Fruit fly (Drosophila melanogaster) whole organism, embryonic: ENCODE data around the gene SmE.

Experiments
- ATbp ChIP-seq: fragments of 200-800 bp; sonication (Bioruptor generic); optimal IDR thresholded peaks from 2 replicates; lab custom pipeline; 2017; ENCODE audit warnings: missing biosample characterization, mild to moderate bottlenecking, missing genetic modification characterization, missing genetic modification reagents
- BEAF-32 ChIP-seq: fragments of 200-800 bp; sonication (Bioruptor generic); optimal IDR thresholded peaks from 3 replicates; lab custom pipeline; 2017; ENCODE audit warnings: missing biosample characterization, missing genetic modification characterization, mild to moderate bottlenecking, moderate library complexity, missing genetic modification reagents
- Blimp-1 ChIP-seq: fragments of 200-800 bp; sonication (Bioruptor generic); optimal IDR thresholded peaks from 3 replicates; lab custom pipeline; 2018; ENCODE audit warnings: missing biosample characterization, missing genetic modification characterization, mild to moderate bottlenecking, moderate library complexity, missing genetic modification reagents
- CG10565 ChIP-seq: fragments of 200-800 bp; sonication (Bioruptor generic); optimal IDR thresholded peaks from 3 replicates; lab custom pipeline; 2016; ENCODE audit warnings: missing biosample characterization, mild to moderate bottlenecking, missing genetic modification characterization
- CG14965 ChIP-seq: fragments of 200-800 bp; sonication (Bioruptor generic); optimal IDR thresholded peaks from 2 replicates; lab custom pipeline; 2016; ENCODE audit warnings: missing biosample characterization, missing genetic modification characterization, borderline replicate concordance
- CG15514 ChIP-seq: fragments of 200-800 bp; sonication (Bioruptor generic); optimal IDR thresholded peaks from 3 replicates; lab custom pipeline; 2017; ENCODE audit warnings: missing biosample characterization, missing genetic modification characterization, mild to moderate bottlenecking, moderate library complexity, missing genetic modification reagents
- CG17186 ChIP-seq: fragments of 200-800 bp; sonication (Bioruptor generic); optimal IDR thresholded peaks from 3 replicates; lab custom pipeline; 2017; ENCODE audit warnings: missing biosample characterization, missing genetic modification reagents, missing genetic modification characterization
- CG17912 ChIP-seq: fragments of 200-800 bp; sonication (Bioruptor generic); optimal IDR thresholded peaks from 2 replicates; lab custom pipeline; 2018; ENCODE audit warnings: missing biosample characterization, mild to moderate bottlenecking, missing genetic modification characterization
- CG1792 ChIP-seq: fragments of 200-800 bp; sonication (Bioruptor generic); optimal IDR thresholded peaks from 2 replicates; lab custom pipeline; 2016; ENCODE audit warnings: missing biosample characterization, missing genetic modification characterization
- CG18011 ChIP-seq: fragments of 200-800 bp; sonication (Bioruptor generic); optimal IDR thresholded peaks from 2 replicates; lab custom pipeline; 2017; ENCODE audit warnings: missing biosample characterization, missing genetic modification characterization, mild to moderate bottlenecking, moderate library complexity, missing genotype
- CG30403 ChIP-seq: fragments of 200-800 bp; sonication (Bioruptor generic); optimal IDR thresholded peaks from 3 replicates; lab custom pipeline; 2016; ENCODE audit warnings: missing biosample characterization, missing genetic modification characterization
- CG3163 ChIP-seq: fragments of 200-800 bp; sonication (Bioruptor generic); optimal IDR thresholded peaks from 3 replicates; lab custom pipeline; 2016; ENCODE audit warnings: missing biosample characterization, missing genetic modification characterization
- CG33557 ChIP-seq: fragments of 200-800 bp; sonication (Bioruptor generic); optimal IDR thresholded peaks from 2 replicates; lab custom pipeline; 2019; ENCODE audit warnings: missing biosample characterization, mild to moderate bottlenecking, missing genetic modification characterization, moderate library complexity
- CG4820 ChIP-seq: fragments of 200-800 bp; sonication (Bioruptor generic); optimal IDR thresholded peaks from 3 replicates; lab custom pipeline; 2016; ENCODE audit warnings: missing biosample characterization, missing genetic modification characterization
- CG6254 ChIP-seq: fragments of 200-800 bp; sonication (Bioruptor generic); optimal IDR thresholded peaks from 3 replicates; lab custom pipeline; 2017; ENCODE audit warnings: mild to moderate bottlenecking, missing biosample characterization, missing genetic modification reagents, missing genetic modification characterization
- CG6791 ChIP-seq: fragments of 200-800 bp; sonication (Bioruptor generic); IDR thresholded peaks from 3 replicates; pipeline ENCODE4 v1.3.6; 2022; ENCODE audit warnings: missing biosample characterization, missing genetic modification characterization; ENCODE audit not compliant: partially characterized antibody
- CG7357 ChIP-seq: fragments of 200-800 bp; sonication (Bioruptor generic); IDR thresholded peaks from 3 replicates; pipeline ENCODE4 v1.3.6; 2022; ENCODE audit warnings: missing biosample characterization, missing genetic modification characterization
- CG9609 ChIP-seq: fragments of 200-800 bp; sonication (Bioruptor generic); optimal IDR thresholded peaks from 3 replicates; lab custom pipeline; 2016; ENCODE audit warnings: missing biosample characterization, missing genetic modification characterization
- CG9797 ChIP-seq: fragments of 200-800 bp; sonication (Bioruptor generic); optimal IDR thresholded peaks from 3 replicates; lab custom pipeline; 2018; ENCODE audit warnings: missing biosample characterization, mild to moderate bottlenecking, missing genetic modification characterization
- Dbx ChIP-seq: fragments of 200-800 bp; sonication (Bioruptor generic); IDR thresholded peaks from 3 replicates; pipeline ENCODE4 v1.3.6; 2022; ENCODE audit warnings: missing biosample characterization, missing genetic modification characterization
- Fer3 ChIP-seq: fragments of 200-800 bp; sonication (Bioruptor generic); optimal IDR thresholded peaks from 2 replicates; lab custom pipeline; 2018; ENCODE audit warnings: missing biosample characterization, mild to moderate bottlenecking, missing genetic modification characterization, moderate library complexity
- HLH54F ChIP-seq: fragments of 200-800 bp; sonication (Bioruptor generic); optimal IDR thresholded peaks from 3 replicates; lab custom pipeline; 2016; ENCODE audit warnings: missing biosample characterization, missing genetic modification characterization
- Jarid2 ChIP-seq: fragments of 200-800 bp; sonication (Bioruptor generic); optimal IDR thresholded peaks from 3 replicates; lab custom pipeline; 2017; ENCODE audit warnings: mild to moderate bottlenecking, missing biosample characterization, missing genetic modification reagents, missing genetic modification characterization
- MESR4 ChIP-seq: fragments of 200-800 bp; sonication (Bioruptor generic); optimal IDR thresholded peaks from 2 replicates; lab custom pipeline; 2018; ENCODE audit warnings: missing biosample characterization, mild to moderate bottlenecking, missing genetic modification characterization, moderate library complexity
- MTF-1 ChIP-seq: fragments of 200-800 bp; sonication (Bioruptor generic); optimal IDR thresholded peaks from 2 replicates; lab custom pipeline; 2018; ENCODE audit warnings: missing biosample characterization, mild to moderate bottlenecking, missing genetic modification characterization, borderline replicate concordance
- NK7.1 ChIP-seq: fragments of 200-800 bp; sonication (Bioruptor generic); optimal IDR thresholded peaks from 3 replicates; lab custom pipeline; 2016; ENCODE audit warnings: missing biosample characterization, missing genetic modification characterization
- Pdp1 ChIP-seq, 2 experiments: fragments of 200-800 bp; sonication (Bioruptor generic); optimal IDR thresholded peaks; 3 replicates each; lab custom pipeline; 2016; ENCODE audit warnings: missing biosample characterization in 2 of 2, missing genetic modification characterization in 2 of 2, mild to moderate bottlenecking in 1 of 2, moderate library complexity in 1 of 2
- Side ChIP-seq: fragments of 200-800 bp; sonication (Bioruptor generic); optimal IDR thresholded peaks from 2 replicates; lab custom pipeline; 2016; ENCODE audit warnings: missing biosample characterization, missing genetic modification characterization
- Sox102F ChIP-seq: fragments of 200-800 bp; sonication (Bioruptor generic); optimal IDR thresholded peaks from 2 replicates; lab custom pipeline; 2018; ENCODE audit warnings: missing biosample characterization, mild to moderate bottlenecking, missing genetic modification characterization, moderate library complexity
- ac ChIP-seq: fragments of 200-800 bp; sonication (Bioruptor generic); optimal IDR thresholded peaks from 3 replicates; lab custom pipeline; 2017; ENCODE audit warnings: missing biosample characterization, mild to moderate bottlenecking, missing genetic modification characterization
- az2 ChIP-seq: fragments of 200-800 bp; sonication (Bioruptor generic); optimal IDR thresholded peaks from 3 replicates; lab custom pipeline; 2016; ENCODE audit warnings: missing biosample characterization, missing genetic modification characterization
- caup ChIP-seq: fragments of 200-800 bp; sonication (Bioruptor generic); optimal IDR thresholded peaks from 3 replicates; lab custom pipeline; 2017; ENCODE audit warnings: missing biosample characterization, mild to moderate bottlenecking, missing genetic modification characterization, moderate library complexity; ENCODE audit not compliant: severe bottlenecking
- crol ChIP-seq: fragments of 200-800 bp; sonication (Bioruptor generic); IDR thresholded peaks from 2 replicates; pipeline ENCODE4 v1.3.6; 2022; ENCODE audit warnings: missing biosample characterization, missing genetic modification characterization
- dpn ChIP-seq, 2 experiments: fragments of 200-800 bp; sonication (Bioruptor generic); optimal IDR thresholded peaks; 3 replicates each; lab custom pipeline; 2016; ENCODE audit warnings: missing biosample characterization in 2 of 2, missing genetic modification characterization in 2 of 2
- gcm ChIP-seq: fragments of 200-800 bp; sonication (Bioruptor generic); optimal IDR thresholded peaks from 2 replicates; lab custom pipeline; 2019; ENCODE audit warnings: missing biosample characterization, mild to moderate bottlenecking, missing genetic modification characterization, moderate library complexity
- her ChIP-seq: fragments of 200-800 bp; sonication (Bioruptor generic); optimal IDR thresholded peaks from 2 replicates; lab custom pipeline; 2016; ENCODE audit warnings: missing biosample characterization, missing genetic modification characterization
- hkb ChIP-seq, 2 experiments: fragments of 200-800 bp in 1 of 2; fragments of >200 bp in 1 of 2; sonication (Bioruptor generic) in 1 of 2; IDR thresholded peaks in 1 of 2; optimal IDR thresholded peaks in 1 of 2; 2 replicates each; pipeline versions ENCODE4 v1.3.6 to Lab custom; 2017 to 2022; ENCODE audit warnings: missing biosample characterization in 1 of 2, missing genetic modification characterization in 1 of 2
- kah ChIP-seq: fragments of 200-800 bp; sonication (Bioruptor generic); optimal IDR thresholded peaks from 2 replicates; lab custom pipeline; 2018; ENCODE audit warnings: missing biosample characterization, mild to moderate bottlenecking, missing genetic modification characterization
- lab ChIP-seq: fragments of 200-800 bp; sonication (Bioruptor generic); optimal IDR thresholded peaks from 3 replicates; lab custom pipeline; 2017; ENCODE audit warnings: missing biosample characterization, missing genetic modification characterization, mild to moderate bottlenecking, moderate library complexity, missing genetic modification reagents
- maf-S ChIP-seq: fragments of 200-800 bp; sonication (Bioruptor generic); optimal IDR thresholded peaks from 2 replicates; lab custom pipeline; 2016; ENCODE audit warnings: missing biosample characterization, missing genetic modification characterization
- pb ChIP-seq: fragments of 200-800 bp; sonication (Bioruptor generic); optimal IDR thresholded peaks from 3 replicates; lab custom pipeline; 2016; ENCODE audit warnings: missing biosample characterization, missing genetic modification characterization
- schlank ChIP-seq: fragments of 200-800 bp; sonication (Bioruptor generic); optimal IDR thresholded peaks from 2 replicates; lab custom pipeline; 2018; ENCODE audit warnings: missing biosample characterization, mild to moderate bottlenecking, missing genetic modification characterization
- sisA ChIP-seq: fragments of 200-800 bp; sonication (Bioruptor generic); IDR thresholded peaks from 2 replicates; pipeline ENCODE4 v1.3.6; 2022; ENCODE audit warnings: missing biosample characterization, missing genetic modification characterization
- stwl ChIP-seq: fragments of 200-800 bp; sonication (Bioruptor generic); optimal IDR thresholded peaks from 3 replicates; lab custom pipeline; 2018; ENCODE audit warnings: missing biosample characterization, mild to moderate bottlenecking, missing genetic modification characterization, moderate library complexity
- tgo ChIP-seq: fragments of 200-800 bp; sonication (Bioruptor generic); IDR thresholded peaks from 3 replicates; pipeline ENCODE4 v1.3.6; 2022; ENCODE audit warnings: missing biosample characterization, missing genetic modification characterization
- twi ChIP-seq: fragments of 200-800 bp; optimal IDR thresholded peaks from 2 replicates; lab custom pipeline; 2019; ENCODE audit warnings: missing biosample characterization, mild to moderate bottlenecking, missing genetic modification characterization, moderate library complexity
- vfl ChIP-seq: fragments of 200-800 bp; sonication (Bioruptor generic); optimal IDR thresholded peaks from 2 replicates; lab custom pipeline; 2016; ENCODE audit warnings: missing biosample characterization, missing genetic modification characterization
- zen2 ChIP-seq: fragments of 200-800 bp; sonication (Bioruptor generic); IDR thresholded peaks from 3 replicates; pipeline ENCODE4 v1.3.6; 2022; ENCODE audit warnings: missing biosample characterization, missing genetic modification characterization; ENCODE audit not compliant: partially characterized antibody
- zf30C ChIP-seq: fragments of 200-800 bp; sonication (Bioruptor generic); optimal IDR thresholded peaks from 3 replicates; lab custom pipeline; 2018; ENCODE audit warnings: missing biosample characterization, mild to moderate bottlenecking, missing genetic modification characterization

SmE gene

DNA sequence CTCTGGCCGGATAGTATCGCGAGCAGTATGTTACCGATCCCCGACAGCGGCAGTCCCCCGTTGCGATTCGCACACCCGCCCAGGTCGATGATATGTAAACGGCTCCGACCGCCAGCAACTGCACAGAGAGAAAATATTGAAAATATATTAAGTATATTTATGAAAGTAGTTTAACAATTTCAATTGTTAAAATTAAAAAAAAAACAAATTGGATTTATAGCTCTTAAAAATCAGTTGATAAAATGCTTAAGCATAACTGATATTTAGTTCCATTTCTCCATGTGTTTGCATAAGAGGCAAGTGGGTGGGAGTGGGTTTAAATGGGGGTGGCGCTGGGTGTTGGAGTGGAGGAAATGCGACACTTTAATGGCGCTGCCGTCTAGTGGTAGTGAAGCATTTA lies 35.8 kb downstream of the SmE start (continued):
- TF ChIP-seq Sox102F (peak; percentile 54), caup (GFP tag; lab: Kevin White, UChicago) (peak; percentile 2), lab (GFP tag; lab: Kevin White, UChicago) (peak; percentile 61), zf30C (no peak), CG9797 (GFP tag; lab: Kevin White, UChicago) (no peak), MESR4 (GFP tag; lab: Kevin White, UChicago) (no peak), kah (GFP tag; lab: Kevin White, UChicago) (no peak), BEAF-32 (GFP tag; lab: Kevin White, UChicago) (no peak), tgo (peak; percentile 47; the same call in 2 of the 3 replicates), sisA (GFP tag; lab: Robert Waterston, UW) (peak; percentile 36; the same call in 1 of the 2 replicates), CG33557 (GFP tag; lab: Kevin White, UChicago) (no peak), ac (GFP tag; lab: Kevin White, UChicago) (no peak), twi (tag; lab: Kevin White, UChicago) (no peak), stwl (no peak), CG10565 (GFP tag; lab: Kevin White, UChicago) (no peak), hkb (optimal IDR thresholded peaks at IDR 0.05; lab: Kevin White, UChicago) (no peak), hkb (GFP tag; IDR thresholded peaks at IDR 0.05; lab: Robert Waterston, UW) (peak; percentile 39; the same call in 1 of the 2 replicates), Fer3 (no peak), Side (GFP tag; lab: Kevin White, UChicago) (no peak), CG30403 (no peak), CG18011 (GFP tag; lab: Kevin White, UChicago) (no peak), CG15514 (GFP tag; lab: Kevin White, UChicago) (no peak), CG6791 (GFP tag; lab: Robert Waterston, UW) (no peak), CG17186 (GFP tag; lab: Kevin White, UChicago) (no peak), crol (GFP tag; lab: Robert Waterston, UW) (no peak), dpn (GFP tag; optimal IDR thresholded peaks at IDR 0.05; lab: Kevin White, UChicago) (no peak), Dbx (GFP tag; lab: Robert Waterston, UW) (peak; percentile 64; the same call in 2 of the 3 replicates), schlank (tag; lab: Kevin White, UChicago) (no peak), CG4820 (GFP tag; lab: Kevin White, UChicago) (no peak), her (GFP tag; lab: Kevin White, UChicago) (no peak), ATbp (GFP tag; lab: Kevin White, UChicago) (peak; percentile 32), pb (GFP tag; lab: Kevin White, UChicago) (no peak), zen2 (GFP tag; lab: Robert Waterston, UW) (no peak), Jarid2 (GFP tag; lab: Kevin White, UChicago) (no peak), NK7.1 (GFP tag; lab: Kevin White, UChicago) (no peak), Blimp-1 (GFP tag; lab: Kevin White, UChicago) (peak; percentile 45), CG1792 (GFP tag; lab: Kevin White, UChicago) (no peak), az2 (GFP tag; lab: Kevin White, UChicago) (peak; percentile 7), CG17912 (GFP tag; lab: Kevin White, UChicago) (no peak), CG9609 (no peak), Pdp1 (GFP tag; optimal IDR thresholded peaks at IDR 0.05; lab: Kevin White, UChicago) (no peak), CG3163 (GFP tag; lab: Kevin White, UChicago) (no peak), CG7357 (no peak), maf-S (GFP tag; lab: Kevin White, UChicago) (no peak), vfl (GFP tag; lab: Kevin White, UChicago) (no peak), MTF-1 (GFP tag; lab: Kevin White, UChicago) (no peak), CG6254 (GFP tag; lab: Kevin White, UChicago) (no peak), gcm (no peak), HLH54F (GFP tag; lab: Kevin White, UChicago) (no peak), CG14965 (GFP tag; lab: Kevin White, UChicago) (no peak)
